Worm (Caenorhabditis elegans) whole organism, late embryonic: ENCODE results near the gene srbc-6.

Experiments
- C38D4.7 ChIP-seq: fragments of 200-800 bp; sonication (Bioruptor generic); optimal IDR thresholded peaks from 2 replicates; lab custom pipeline; 2018; ENCODE audit warnings: mild to moderate bottlenecking, missing genetic modification characterization, moderate library complexity, missing compliant biosample characterization
- T23F11.4 ChIP-seq: fragments of 200-800 bp; sonication (Bioruptor generic); optimal IDR thresholded peaks from 2 replicates; lab custom pipeline; 2018; ENCODE audit warnings: mild to moderate bottlenecking, missing genetic modification characterization, missing compliant biosample characterization
- ceh-18 ChIP-seq: sonication (generic microtip); optimal IDR thresholded peaks from 2 replicates; lab custom pipeline; 2016; ENCODE audit warnings: missing genetic modification characterization, missing compliant biosample characterization
- ceh-19 ChIP-seq: fragments of 200-800 bp; sonication (Bioruptor generic); optimal IDR thresholded peaks from 2 replicates; lab custom pipeline; 2018; ENCODE audit warnings: mild to moderate bottlenecking, missing genetic modification characterization, missing compliant biosample characterization
- ceh-22 ChIP-seq: sonication (generic microtip); optimal IDR thresholded peaks from 2 replicates; lab custom pipeline; 2017; ENCODE audit warnings: missing biosample characterization, missing genetic modification characterization
- ceh-24 ChIP-seq: sonication (generic microtip); optimal IDR thresholded peaks from 2 replicates; lab custom pipeline; 2016; ENCODE audit warnings: mild to moderate bottlenecking, missing genetic modification characterization, missing compliant biosample characterization
- ceh-30 ChIP-seq: fragments of 150-350 bp; optimal IDR thresholded peaks from 2 replicates; lab custom pipeline; 2014; ENCODE audit warnings: missing biosample characterization, missing genetic modification characterization
- ceh-48 ChIP-seq: sonication (generic microtip); optimal IDR thresholded peaks from 2 replicates; lab custom pipeline; 2016; ENCODE audit warnings: missing genetic modification characterization, inconsistent platforms, missing compliant biosample characterization
- ceh-6 ChIP-seq: fragments of 200-800 bp; sonication (Bioruptor generic); optimal IDR thresholded peaks from 2 replicates; lab custom pipeline; 2018; ENCODE audit warnings: mild to moderate bottlenecking, missing genetic modification characterization, missing compliant biosample characterization
- ceh-9 ChIP-seq: sonication (generic microtip); optimal IDR thresholded peaks from 2 replicates; lab custom pipeline; 2016; ENCODE audit warnings: mild to moderate bottlenecking, missing genetic modification characterization, inconsistent platforms, missing compliant biosample characterization
- dve-1 ChIP-seq: sonication (generic microtip); optimal IDR thresholded peaks from 2 replicates; lab custom pipeline; 2017; ENCODE audit warnings: antibody characterized with exemption, mild to moderate bottlenecking, missing genetic modification characterization, missing compliant biosample characterization
- elt-2 ChIP-seq: sonication (generic microtip); optimal IDR thresholded peaks from 2 replicates; lab custom pipeline; 2016; ENCODE audit warnings: missing genetic modification reagents, missing genetic modification characterization, missing compliant biosample characterization
- eyg-1 ChIP-seq: sonication (generic microtip); optimal IDR thresholded peaks from 2 replicates; lab custom pipeline; 2016; ENCODE audit warnings: missing genotype, missing genetic modification characterization, missing compliant biosample characterization
- fax-1 ChIP-seq: sonication (generic microtip); optimal IDR thresholded peaks from 2 replicates; lab custom pipeline; 2016; ENCODE audit warnings: missing genotype, missing genetic modification characterization, missing compliant biosample characterization
- hlh-13 ChIP-seq: fragments of 200-800 bp; sonication (Bioruptor generic); optimal IDR thresholded peaks from 2 replicates; lab custom pipeline; 2018; ENCODE audit warnings: mild to moderate bottlenecking, missing genetic modification characterization, missing compliant biosample characterization
- hlh-15 ChIP-seq: sonication (generic microtip); optimal IDR thresholded peaks from 2 replicates; lab custom pipeline; 2016; ENCODE audit warnings: missing genetic modification characterization, missing compliant biosample characterization
- hlh-8 ChIP-seq: sonication (generic microtip); optimal IDR thresholded peaks from 2 replicates; lab custom pipeline; 2016; ENCODE audit warnings: missing genotype, missing genetic modification characterization, missing compliant biosample characterization
- madf-2 ChIP-seq: sonication (generic microtip); optimal IDR thresholded peaks from 2 replicates; lab custom pipeline; 2017; ENCODE audit warnings: missing genetic modification characterization, missing compliant biosample characterization
- mec-3 ChIP-seq: sonication (generic microtip); optimal IDR thresholded peaks from 2 replicates; lab custom pipeline; 2016; ENCODE audit warnings: borderline replicate concordance, missing genetic modification characterization, missing compliant biosample characterization
- nfya-1 ChIP-seq: sonication (generic microtip); optimal IDR thresholded peaks from 2 replicates; lab custom pipeline; 2017; ENCODE audit warnings: missing genetic modification characterization, mild to moderate bottlenecking, missing compliant biosample characterization, antibody characterized with exemption, moderate library complexity
- nhr-11 ChIP-seq: fragments of 150-350 bp; optimal IDR thresholded peaks from 2 replicates; lab custom pipeline; 2014; ENCODE audit warnings: missing biosample characterization, missing genetic modification characterization
- nhr-232 ChIP-seq: sonication (generic microtip); optimal IDR thresholded peaks from 2 replicates; lab custom pipeline; 2016; ENCODE audit warnings: missing genetic modification characterization, missing compliant biosample characterization
- npax-4 ChIP-seq: sonication (generic microtip); optimal IDR thresholded peaks from 2 replicates; lab custom pipeline; 2016; ENCODE audit warnings: missing genetic modification characterization, missing compliant biosample characterization
- odd-2 ChIP-seq: sonication (generic microtip); optimal IDR thresholded peaks from 2 replicates; lab custom pipeline; 2017; ENCODE audit warnings: antibody characterized with exemption, mild to moderate bottlenecking, missing genetic modification characterization, missing compliant biosample characterization
- pag-3 ChIP-seq: sonication (generic microtip); optimal IDR thresholded peaks from 2 replicates; lab custom pipeline; 2016; ENCODE audit warnings: missing compliant biosample characterization, missing genetic modification characterization, borderline replicate concordance
- pax-1 ChIP-seq: fragments of 150-350 bp; optimal IDR thresholded peaks from 2 replicates; lab custom pipeline; 2014; ENCODE audit warnings: missing biosample characterization, missing genetic modification characterization
- pha-2 ChIP-seq: sonication (generic microtip); optimal IDR thresholded peaks from 2 replicates; lab custom pipeline; 2017; ENCODE audit warnings: mild to moderate bottlenecking, missing genetic modification characterization, missing compliant biosample characterization
- pha-4 ChIP-seq: fragments of 150-350 bp; optimal IDR thresholded peaks from 2 replicates; lab custom pipeline; 2018; ENCODE audit warnings: missing biosample characterization, missing genetic modification reagents, missing genetic modification characterization
- sdc-2 ChIP-seq: sonication (generic microtip); optimal IDR thresholded peaks from 2 replicates; lab custom pipeline; 2016; ENCODE audit warnings: missing genotype, missing genetic modification characterization, missing compliant biosample characterization
- sox-4 ChIP-seq: sonication (generic microtip); optimal IDR thresholded peaks from 2 replicates; lab custom pipeline; 2017; ENCODE audit warnings: mild to moderate bottlenecking, missing genetic modification characterization, inconsistent platforms, missing compliant biosample characterization
- syd-9 ChIP-seq: sonication (generic microtip); optimal IDR thresholded peaks from 2 replicates; lab custom pipeline; 2016; ENCODE audit warnings: mild to moderate bottlenecking, missing genetic modification characterization, moderate library complexity, missing compliant biosample characterization
- tbx-2 ChIP-seq: sonication (generic microtip); optimal IDR thresholded peaks from 2 replicates; lab custom pipeline; 2016; ENCODE audit warnings: missing genetic modification characterization, missing compliant biosample characterization
- tbx-7 ChIP-seq: sonication (generic microtip); optimal IDR thresholded peaks from 2 replicates; lab custom pipeline; 2016; ENCODE audit warnings: missing genotype, missing genetic modification characterization, missing compliant biosample characterization
- unc-42 ChIP-seq: sonication (generic microtip); optimal IDR thresholded peaks from 2 replicates; lab custom pipeline; 2016; ENCODE audit warnings: missing genotype, missing genetic modification characterization, missing compliant biosample characterization
- unc-55 ChIP-seq: sonication (generic microtip); optimal IDR thresholded peaks from 2 replicates; lab custom pipeline; 2017; ENCODE audit warnings: missing biosample characterization, missing genetic modification reagents, missing genetic modification characterization
- ztf-16 ChIP-seq: sonication (generic microtip); optimal IDR thresholded peaks from 2 replicates; lab custom pipeline; 2017; ENCODE audit warnings: missing genetic modification characterization, missing compliant biosample characterization

The srbc-6 gene

DNA sequence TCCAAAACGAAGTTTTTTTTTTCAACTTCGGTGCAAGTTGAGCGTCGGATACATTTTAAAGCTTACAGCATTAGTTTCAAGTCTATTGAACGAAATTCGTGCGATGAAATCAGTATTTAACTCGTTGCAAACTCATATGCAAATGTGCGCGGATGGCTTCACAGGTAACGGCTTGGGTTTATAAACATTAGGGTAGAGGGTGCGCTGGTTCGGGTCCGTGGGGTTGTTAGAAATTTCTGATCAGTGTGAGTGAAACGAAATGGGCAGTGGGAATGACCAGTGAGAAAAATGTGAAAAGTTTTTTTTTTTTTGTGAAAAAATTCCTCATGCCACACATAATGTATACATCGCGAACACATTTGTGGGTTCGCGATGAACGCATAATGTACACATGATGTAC lies 6.8 kb upstream of the srbc-6 start:
- no peak for TF ChIP-seq pha-2
- TF ChIP-seq syd-9 (tag; lab: Kevin White, UChicago) = no peak
- no peak for TF ChIP-seq elt-2 (tag; lab: Kevin White, UChicago)
- no peak for TF ChIP-seq pha-4 (tag; lab: Kevin White, UChicago)
- no peak for TF ChIP-seq tbx-7 (tag; lab: Kevin White, UChicago)
- no peak for TF ChIP-seq ceh-22 (tag; lab: Kevin White, UChicago)
- no peak for TF ChIP-seq ceh-19 (GFP tag; lab: Kevin White, UChicago)
- TF ChIP-seq mec-3 (tag; lab: Kevin White, UChicago) = no peak
- TF ChIP-seq nhr-11 = no peak
- TF ChIP-seq T23F11.4 (GFP tag; lab: Kevin White, UChicago) = no peak
- no peak for TF ChIP-seq C38D4.7 (GFP tag; lab: Kevin White, UChicago)
- no peak for TF ChIP-seq ceh-24 (tag; lab: Kevin White, UChicago)
- no peak for TF ChIP-seq ceh-6 (GFP tag; lab: Kevin White, UChicago)
- TF ChIP-seq nfya-1 (tag; lab: Kevin White, UChicago) = no peak
- no peak for TF ChIP-seq sdc-2
- TF ChIP-seq ceh-9 (tag; lab: Kevin White, UChicago) = no peak
- TF ChIP-seq tbx-2 (tag; lab: Kevin White, UChicago) = no peak
- no peak for TF ChIP-seq pax-1

DNA sequence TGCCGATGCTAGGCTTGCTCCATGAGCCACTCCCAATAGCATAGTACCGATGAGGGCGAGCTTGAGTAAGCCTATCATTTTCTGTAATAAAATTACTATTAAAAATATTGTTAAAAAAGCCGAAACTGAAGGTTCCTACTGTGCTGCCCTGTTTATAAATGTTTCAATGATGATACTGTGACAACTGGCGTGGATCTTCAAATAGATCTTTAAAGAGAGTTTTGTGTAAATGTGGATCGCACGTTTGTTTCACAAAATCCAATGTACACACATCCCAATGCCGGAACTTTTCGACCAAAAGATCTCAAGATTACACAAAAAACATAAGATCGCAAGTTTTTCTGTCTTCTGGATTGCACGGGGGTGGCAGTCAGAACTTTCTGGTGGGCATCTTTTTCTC lies 4.5 kb upstream of the srbc-6 start, which contains the start of gene C36C5.14:
C36C5.14 (minus strand) TSS at position 101 of the 400 bp plus-strand sequence.
- TF ChIP-seq madf-2 (tag; lab: Kevin White, UChicago) (no peak), nhr-232 (no peak), unc-42 (no peak), sdc-2 (no peak), dve-1 (tag; lab: Kevin White, UChicago) (no peak), hlh-13 (no peak), eyg-1 (tag; lab: Kevin White, UChicago) (no peak)

DNA sequence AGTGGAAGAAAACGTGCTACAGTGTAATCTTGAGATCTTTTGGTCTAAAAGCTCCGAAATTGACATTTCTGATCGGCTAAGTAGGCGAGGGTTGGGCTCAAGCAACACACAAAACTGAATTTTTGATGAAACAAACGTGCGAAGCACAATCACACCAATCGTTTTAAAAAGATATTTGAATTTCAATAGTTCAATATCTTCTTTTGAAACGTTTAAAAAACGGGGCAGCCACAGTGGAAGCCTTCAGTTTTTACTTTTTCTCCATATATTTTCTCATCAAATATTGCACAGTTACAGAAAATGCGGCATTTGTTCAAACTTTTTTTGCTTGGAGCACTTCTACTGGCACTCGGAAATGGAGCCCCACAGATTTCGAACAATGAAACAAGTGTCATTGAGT lies 3.7 kb upstream of the srbc-6 start, which contains the start of gene C36C5.4:
C36C5.4 (plus strand) TSS at position 301 of the 400 bp plus-strand sequence.
- TF ChIP-seq npax-4 (no peak), ceh-30 (tag; lab: Kevin White, UChicago) (no peak), odd-2 (tag; lab: Kevin White, UChicago) (no peak), hlh-8 (no peak), pag-3 (tag; lab: Kevin White, UChicago) (no peak), C38D4.7 (GFP tag; lab: Kevin White, UChicago) (no peak), fax-1 (tag; lab: Kevin White, UChicago) (no peak), ceh-24 (tag; lab: Kevin White, UChicago) (no peak), ceh-18 (tag; lab: Kevin White, UChicago) (no peak), ceh-48 (tag; lab: Kevin White, UChicago) (no peak), sox-4 (tag; lab: Kevin White, UChicago) (no peak), unc-55 (GFP tag; lab: Kevin White, UChicago) (no peak)

ce11 chrV:3168650-3169049 lies 1.3 kb upstream of the srbc-6 start, which contains the start of gene C36C5.15:
C36C5.15 (minus strand) TSS chrV:3168750.
- TF ChIP-seq hlh-15 (tag; lab: Kevin White, UChicago) (no peak), nhr-11 (no peak), ztf-16 (no peak), ceh-30 (tag; lab: Kevin White, UChicago) (no peak), nfya-1 (tag; lab: Kevin White, UChicago) (no peak)
